Worm (Caenorhabditis elegans): ENCODE measurements around the gene srw-11.

ce11 chrV:15226206-15226605, 13.9 kb downstream of the srw-11 start:
- no peak for TF ChIP-seq K09A11.1 (tag; optimal IDR thresholded peaks at IDR 0.05; ENCODE audit: insufficient read depth)
- no peak for TF ChIP-seq ttx-3 (tag; optimal IDR thresholded peaks at IDR 0.05)
- TF ChIP-seq ceh-34 (tag; optimal IDR thresholded peaks at IDR 0.05), result no peak
- TF ChIP-seq syd-9 (tag; optimal IDR thresholded peaks at IDR 0.05), result no peak
- no peak for TF ChIP-seq hlh-15 (tag; optimal IDR thresholded peaks at IDR 0.05)
- TF ChIP-seq unc-55 (GFP tag; optimal IDR thresholded peaks at IDR 0.05), result no peak
- TF ChIP-seq ceh-31 (tag; optimal IDR thresholded peaks at IDR 0.05), result no peak
- TF ChIP-seq sox-4 (tag; optimal IDR thresholded peaks at IDR 0.05), result no peak
- TF ChIP-seq pag-3 (tag; optimal IDR thresholded peaks at IDR 0.05; ENCODE audit: borderline replicate concordance), result no peak
- TF ChIP-seq unc-42 (tag; optimal IDR thresholded peaks at IDR 0.05), result no peak
- TF ChIP-seq elt-4 (tag; optimal IDR thresholded peaks at IDR 0.05), result no peak
- no peak for TF ChIP-seq sdc-2 (tag; optimal IDR thresholded peaks at IDR 0.05)
